Fruit fly (Drosophila melanogaster) whole organism, embryonic: ENCODE results near the gene Ankle2.
A peak's percentile ranks its signal among the peaks of the same experiment; 100 is the strongest.

Experiments
- Abd-B ChIP-seq: fragments of 200-800 bp; sonication (Bioruptor generic); optimal IDR thresholded peaks from 2 replicates; lab custom pipeline; 2018; ENCODE audit warnings: missing biosample characterization, mild to moderate bottlenecking, missing genetic modification characterization, moderate library complexity
- Adf1 ChIP-seq: fragments of 200-800 bp; sonication (Bioruptor generic); IDR thresholded peaks from 2 replicates; pipeline ENCODE4 v1.3.6; 2022; ENCODE audit warnings: missing biosample characterization, missing genetic modification characterization
- Atf3 ChIP-seq: fragments of 200-800 bp; sonication (Bioruptor generic); optimal IDR thresholded peaks from 3 replicates; lab custom pipeline; 2016; ENCODE audit warnings: missing biosample characterization, missing genetic modification characterization
- B-H2 ChIP-seq: fragments of 200-800 bp; sonication (Bioruptor generic); optimal IDR thresholded peaks from 2 replicates; lab custom pipeline; 2018; ENCODE audit warnings: missing biosample characterization, mild to moderate bottlenecking, missing genetic modification characterization
- C15 ChIP-seq: fragments of 200-800 bp; sonication (Bioruptor generic); IDR thresholded peaks from 3 replicates; pipeline ENCODE4 v1.3.6; 2022; ENCODE audit warnings: missing biosample characterization, missing genetic modification characterization
- CG10209 ChIP-seq: fragments of 200-800 bp; sonication (Bioruptor generic); optimal IDR thresholded peaks from 3 replicates; lab custom pipeline; 2017; ENCODE audit warnings: missing biosample characterization, mild to moderate bottlenecking, missing genetic modification characterization, missing genetic modification reagents
- CG10366 ChIP-seq: fragments of 200-800 bp; sonication (Bioruptor generic); IDR thresholded peaks from 2 replicates; pipeline ENCODE4 v1.3.6; 2022; ENCODE audit warnings: missing biosample characterization, missing genetic modification characterization
- CG10654 ChIP-seq: fragments of 200-800 bp; sonication (Bioruptor generic); optimal IDR thresholded peaks from 2 replicates; lab custom pipeline; 2016; ENCODE audit warnings: missing biosample characterization, missing genetic modification characterization
- CG12236 ChIP-seq: fragments of 200-800 bp; sonication (Bioruptor generic); optimal IDR thresholded peaks from 2 replicates; lab custom pipeline; 2016; ENCODE audit warnings: missing biosample characterization, missing genetic modification characterization
- CG12659 ChIP-seq: fragments of 200-800 bp; sonication (Bioruptor generic); optimal IDR thresholded peaks from 3 replicates; lab custom pipeline; 2017; ENCODE audit warnings: mild to moderate bottlenecking, missing biosample characterization, missing genetic modification reagents, missing genetic modification characterization
- CG14014 ChIP-seq: fragments of 200-800 bp; sonication (Bioruptor generic); IDR thresholded peaks from 2 replicates; pipeline ENCODE4 v1.3.6; 2022; ENCODE audit warnings: missing biosample characterization, missing genetic modification characterization
- CG15011 ChIP-seq: fragments of 200-800 bp; sonication (Bioruptor generic); optimal IDR thresholded peaks from 3 replicates; lab custom pipeline; 2018; ENCODE audit warnings: missing biosample characterization, mild to moderate bottlenecking, missing genetic modification characterization
- CG15696 ChIP-seq: fragments of 200-800 bp; sonication (Bioruptor generic); optimal IDR thresholded peaks from 2 replicates; lab custom pipeline; 2019; ENCODE audit warnings: missing biosample characterization, mild to moderate bottlenecking, missing genetic modification characterization, moderate library complexity
- CG17612 ChIP-seq: fragments of 200-800 bp; sonication (Bioruptor generic); IDR thresholded peaks from 2 replicates; pipeline ENCODE4 v1.3.6; 2022; ENCODE audit warnings: missing biosample characterization, missing genetic modification characterization
- CG30020 ChIP-seq: fragments of 200-800 bp; optimal IDR thresholded peaks from 2 replicates; lab custom pipeline; 2019; ENCODE audit warnings: missing biosample characterization, mild to moderate bottlenecking, missing genetic modification characterization, moderate library complexity
- CG32767 ChIP-seq: fragments of 200-800 bp; sonication (Bioruptor generic); IDR thresholded peaks from 2 replicates; pipeline ENCODE4 v1.3.6; 2022; ENCODE audit warnings: missing biosample characterization, missing genetic modification characterization
- CG4404 ChIP-seq: fragments of 200-800 bp; sonication (Bioruptor generic); IDR thresholded peaks from 2 replicates; pipeline ENCODE4 v1.3.6; 2022; ENCODE audit warnings: missing biosample characterization, missing genetic modification characterization
- CG4424 ChIP-seq: fragments of 200-800 bp; sonication (Bioruptor generic); optimal IDR thresholded peaks from 3 replicates; lab custom pipeline; 2016; ENCODE audit warnings: missing biosample characterization, missing genetic modification characterization
- CG5953 ChIP-seq: fragments of 200-800 bp; sonication (Bioruptor generic); IDR thresholded peaks from 2 replicates; pipeline ENCODE4 v1.3.6; 2022; ENCODE audit warnings: missing biosample characterization, missing genetic modification characterization
- CG7987 ChIP-seq: fragments of 200-800 bp; sonication (Bioruptor generic); optimal IDR thresholded peaks from 2 replicates; lab custom pipeline; 2018; ENCODE audit warnings: missing biosample characterization, mild to moderate bottlenecking, missing genetic modification characterization, moderate library complexity
- CG8924 ChIP-seq: fragments of 200-800 bp; optimal IDR thresholded peaks from 3 replicates; lab custom pipeline; 2019; ENCODE audit warnings: missing biosample characterization, mild to moderate bottlenecking, missing genetic modification characterization, moderate library complexity
- CG9437 ChIP-seq: fragments of 200-800 bp; sonication (Bioruptor generic); optimal IDR thresholded peaks from 2 replicates; lab custom pipeline; 2018; ENCODE audit warnings: missing biosample characterization, mild to moderate bottlenecking, missing genetic modification characterization
- CG9932 ChIP-seq: fragments of 200-800 bp; sonication (Bioruptor generic); IDR thresholded peaks from 2 replicates; pipeline ENCODE4 v1.3.6; 2022; ENCODE audit warnings: missing biosample characterization, missing genetic modification characterization
- CkIIα-i1 ChIP-seq: fragments of 200-800 bp; sonication (Bioruptor generic); IDR thresholded peaks from 2 replicates; pipeline ENCODE4 v1.3.6; 2022; ENCODE audit warnings: missing biosample characterization, missing genetic modification characterization
- D19A ChIP-seq: fragments of 200-800 bp; optimal IDR thresholded peaks from 3 replicates; lab custom pipeline; 2019; ENCODE audit warnings: missing biosample characterization, mild to moderate bottlenecking, missing genetic modification characterization, moderate library complexity
- D19B ChIP-seq: fragments of 200-800 bp; sonication (Bioruptor generic); optimal IDR thresholded peaks from 2 replicates; lab custom pipeline; 2017; ENCODE audit warnings: missing biosample characterization, mild to moderate bottlenecking, missing genetic modification characterization
- Drgx ChIP-seq: fragments of 200-800 bp; sonication (Bioruptor generic); IDR thresholded peaks from 2 replicates; pipeline ENCODE4 v1.3.6; 2022; ENCODE audit warnings: missing biosample characterization, missing genetic modification characterization
- Eip74EF ChIP-seq, 2 experiments: fragments of 200-800 bp in 1 of 2; fragments of >200 bp in 1 of 2; sonication (Bioruptor generic) in 1 of 2; optimal IDR thresholded peaks; 2 replicates each; lab custom pipeline; 2017 to 2019; ENCODE audit warnings: missing biosample characterization in 2 of 2, missing genetic modification characterization in 2 of 2, mild to moderate bottlenecking in 1 of 2, moderate library complexity in 1 of 2
- MESR4 ChIP-seq: fragments of 200-800 bp; sonication (Bioruptor generic); optimal IDR thresholded peaks from 2 replicates; lab custom pipeline; 2018; ENCODE audit warnings: missing biosample characterization, mild to moderate bottlenecking, missing genetic modification characterization, moderate library complexity
- Myb ChIP-seq: fragments of 200-800 bp; sonication (Bioruptor generic); optimal IDR thresholded peaks from 2 replicates; lab custom pipeline; 2016; ENCODE audit warnings: missing biosample characterization, missing genetic modification characterization
- Nf-YA ChIP-seq: fragments of 200-800 bp; sonication (Bioruptor generic); IDR thresholded peaks from 2 replicates; pipeline ENCODE4 v1.3.6; 2022; ENCODE audit warnings: missing biosample characterization, missing genetic modification characterization
- Optix ChIP-seq: fragments of 200-800 bp; sonication (Bioruptor generic); IDR thresholded peaks from 3 replicates; pipeline ENCODE4 v1.3.6; 2022; ENCODE audit warnings: missing biosample characterization, missing genetic modification characterization
- chinmo ChIP-seq: fragments of 200-800 bp; sonication (Bioruptor generic); IDR thresholded peaks from 4 replicates; pipeline ENCODE4 v1.3.6; 2022; ENCODE audit warnings: missing biosample characterization, missing genetic modification characterization; ENCODE audit not compliant: partially characterized antibody
- crc ChIP-seq: fragments of 200-800 bp; sonication (Bioruptor generic); optimal IDR thresholded peaks from 2 replicates; lab custom pipeline; 2016; ENCODE audit warnings: missing biosample characterization, missing genetic modification characterization
- croc ChIP-seq: fragments of 200-800 bp; sonication (Bioruptor generic); conservative IDR thresholded peaks from 3 replicates; pipeline ENCODE4 v1.3.6; 2022; ENCODE audit warnings: missing biosample characterization, missing genetic modification characterization
- dmrt11E ChIP-seq: fragments of 200-800 bp; sonication (Bioruptor generic); optimal IDR thresholded peaks from 3 replicates; lab custom pipeline; 2018; ENCODE audit warnings: missing biosample characterization, mild to moderate bottlenecking, missing genetic modification characterization, moderate library complexity
- ems ChIP-seq: fragments of 200-800 bp; sonication (Bioruptor generic); optimal IDR thresholded peaks from 3 replicates; lab custom pipeline; 2016; ENCODE audit warnings: missing biosample characterization, missing genetic modification characterization
- fd102C ChIP-seq: fragments of 200-800 bp; sonication (Bioruptor generic); optimal IDR thresholded peaks from 2 replicates; lab custom pipeline; 2018; ENCODE audit warnings: missing biosample characterization, mild to moderate bottlenecking, missing genetic modification characterization, moderate library complexity
- grn ChIP-seq: fragments of 200-800 bp; sonication (Bioruptor generic); optimal IDR thresholded peaks from 3 replicates; lab custom pipeline; 2017; ENCODE audit warnings: missing biosample characterization, missing genetic modification characterization
- jumu ChIP-seq: fragments of 200-800 bp; sonication (Bioruptor generic); optimal IDR thresholded peaks from 3 replicates; lab custom pipeline; 2016; ENCODE audit warnings: missing biosample characterization, missing genetic modification characterization
- nerfin-2 ChIP-seq: fragments of 200-800 bp; sonication (Bioruptor generic); IDR thresholded peaks from 2 replicates; pipeline ENCODE4 v1.3.6; 2022; ENCODE audit warnings: missing biosample characterization, missing genetic modification characterization; ENCODE audit not compliant: partially characterized antibody
- row ChIP-seq: fragments of 200-800 bp; sonication (Bioruptor generic); IDR thresholded peaks from 3 replicates; pipeline ENCODE4 v1.3.6; 2022; ENCODE audit warnings: missing biosample characterization, missing genetic modification characterization
- salm ChIP-seq: fragments of 200-800 bp; sonication (Bioruptor generic); optimal IDR thresholded peaks from 2 replicates; lab custom pipeline; 2018; ENCODE audit warnings: missing biosample characterization, mild to moderate bottlenecking, missing genetic modification characterization
- sc ChIP-seq, 3 experiments: fragments of >200 bp in 2 of 3; fragments of 200-800 bp in 1 of 3; sonication (Bioruptor generic) in 1 of 3; optimal IDR thresholded peaks; 2 replicates in 2 of 3; 3 replicates in 1 of 3; lab custom pipeline; 2017; ENCODE audit warnings: mild to moderate bottlenecking in 1 of 3, missing biosample characterization in 1 of 3, missing genetic modification characterization in 1 of 3, missing genetic modification reagents in 1 of 3
- sr ChIP-seq: fragments of 200-800 bp; sonication (Bioruptor generic); IDR thresholded peaks from 3 replicates; pipeline ENCODE4 v1.3.6; 2022; ENCODE audit warnings: missing biosample characterization, missing genetic modification characterization
- ssp ChIP-seq: fragments of 200-800 bp; sonication (Bioruptor generic); IDR thresholded peaks from 2 replicates; pipeline ENCODE4 v1.3.6; 2022; ENCODE audit warnings: missing biosample characterization, missing genetic modification characterization
- tio ChIP-seq: fragments of 200-800 bp; sonication (Bioruptor generic); optimal IDR thresholded peaks from 2 replicates; lab custom pipeline; 2017; ENCODE audit warnings: missing biosample characterization, missing genetic modification characterization, inconsistent platforms
- trem ChIP-seq: fragments of 200-800 bp; optimal IDR thresholded peaks from 3 replicates; lab custom pipeline; 2019; ENCODE audit warnings: missing biosample characterization, mild to moderate bottlenecking, missing genetic modification characterization, moderate library complexity
- z ChIP-seq: fragments of 200-800 bp; sonication (Bioruptor generic); IDR thresholded peaks from 3 replicates; pipeline ENCODE4 v1.3.6; 2022; ENCODE audit warnings: missing biosample characterization, missing genetic modification characterization
- zfh2 ChIP-seq: fragments of 200-800 bp; sonication (Bioruptor generic); optimal IDR thresholded peaks from 2 replicates; lab custom pipeline; 2016; ENCODE audit warnings: missing biosample characterization, missing genetic modification characterization

Ankle2 gene

dm6 chrX:17579782-17580451 lies 888 bp upstream of the Ankle2 start, which contains the start of gene CG12991 (continued):
- TF ChIP-seq Drgx (GFP tag; lab: Robert Waterston, UW): 0 out of 2 replicates have a peak, but pooled peaks have one; percentile 8
- no peak for TF ChIP-seq CG17612 (GFP tag; lab: Robert Waterston, UW)
- TF ChIP-seq CG4404 (GFP tag; lab: Robert Waterston, UW): no peak
- TF ChIP-seq CG10209 (GFP tag; lab: Kevin White, UChicago): no peak
- no peak for TF ChIP-seq nerfin-2 (GFP tag; lab: Robert Waterston, UW)
- TF ChIP-seq Optix (GFP tag; lab: Robert Waterston, UW): no peak
- TF ChIP-seq CG12659 (GFP tag; lab: Kevin White, UChicago): peak; percentile 10
- TF ChIP-seq chinmo: 0 out of 4 replicates have a peak, but pooled peaks have one; percentile 32
- TF ChIP-seq CG14014: no peak
- no peak for TF ChIP-seq grn (GFP tag; lab: Kevin White, UChicago)
- TF ChIP-seq CG15696: no peak
- TF ChIP-seq CkIIα-i1 (GFP tag; lab: Robert Waterston, UW): no peak
- no peak for TF ChIP-seq sr (GFP tag; lab: Robert Waterston, UW)
- no peak for TF ChIP-seq salm (tag; lab: Kevin White, UChicago)
- TF ChIP-seq ssp (GFP tag; lab: Robert Waterston, UW): no peak
- TF ChIP-seq CG4424: no peak
- TF ChIP-seq trem (tag; lab: Kevin White, UChicago): no peak
- TF ChIP-seq CG12236 (GFP tag; lab: Kevin White, UChicago): no peak
- TF ChIP-seq C15 (GFP tag; lab: Robert Waterston, UW): 0 out of 3 replicates have a peak, but pooled peaks have one; percentile 36
- TF ChIP-seq CG5953: no peak
- TF ChIP-seq Abd-B (GFP tag; lab: Kevin White, UChicago): no peak
- no peak for TF ChIP-seq CG15011 (GFP tag; lab: Kevin White, UChicago)
- TF ChIP-seq MESR4 (GFP tag; lab: Kevin White, UChicago): peak; percentile 39
- TF ChIP-seq CG9437 (GFP tag; lab: Kevin White, UChicago): no peak
- no peak for TF ChIP-seq B-H2
- TF ChIP-seq CG9932 (GFP tag; lab: Robert Waterston, UW): 0 out of 2 replicates have a peak, but pooled peaks have one; percentile 13
- TF ChIP-seq Atf3 (GFP tag; lab: Kevin White, UChicago): no peak
- TF ChIP-seq zfh2 (GFP tag; lab: Kevin White, UChicago): peak; percentile 19
- no peak for TF ChIP-seq tio (GFP tag; lab: Kevin White, UChicago)
- TF ChIP-seq croc (GFP tag; lab: Robert Waterston, UW): no peak
- no peak for TF ChIP-seq Nf-YA
- no peak for TF ChIP-seq D19A (tag; lab: Kevin White, UChicago)
- TF ChIP-seq CG30020: no peak
- TF ChIP-seq Myb (GFP tag; lab: Kevin White, UChicago): no peak
- no peak for TF ChIP-seq crc
- no peak for TF ChIP-seq dmrt11E
- TF ChIP-seq CG10654 (GFP tag; lab: Kevin White, UChicago): no peak
- no peak for TF ChIP-seq jumu (GFP tag; lab: Kevin White, UChicago)
- no peak for TF ChIP-seq CG10366 (GFP tag; lab: Robert Waterston, UW)
- peak; percentile 34; the same call in 1 of the 3 replicates for TF ChIP-seq row (GFP tag; lab: Robert Waterston, UW)
- TF ChIP-seq CG7987 (GFP tag; lab: Kevin White, UChicago): no peak
- TF ChIP-seq Eip74EF (GFP tag; optimal IDR thresholded peaks at IDR 0.05; lab: Kevin White, UChicago): no peak
- no peak for TF ChIP-seq ems
- TF ChIP-seq fd102C (GFP tag; lab: Kevin White, UChicago): no peak
- TF ChIP-seq D19B: no peak
- TF ChIP-seq CG32767 (GFP tag; lab: Robert Waterston, UW): no peak
- TF ChIP-seq Adf1 (GFP tag; lab: Robert Waterston, UW): no peak; the same call in 1 of the 2 replicates
- no peak for TF ChIP-seq CG8924 (tag; lab: Kevin White, UChicago)
- TF ChIP-seq sc (optimal IDR thresholded peaks at IDR 0.05; lab: Kevin White, UChicago): no peak
- no peak for TF ChIP-seq sc (GFP tag; optimal IDR thresholded peaks at IDR 0.05; lab: Kevin White, UChicago)
- no peak for TF ChIP-seq z (GFP tag; lab: Robert Waterston, UW)
